Fruit fly (Drosophila melanogaster) whole organism, pupa: ENCODE results near the gene lectin-21Ca.

ENCODE experiments used
- CG10348 ChIP-seq: fragments of 200-800 bp; sonication (Bioruptor generic); IDR thresholded peaks from 2 replicates; pipeline ENCODE4 v1.3.6; 2022; ENCODE audit warnings: missing biosample characterization, missing genetic modification characterization
- CG12605 ChIP-seq: fragments of 200-800 bp; sonication (Bioruptor generic); IDR thresholded peaks from 2 replicates; pipeline ENCODE4 v1.3.6; 2022; ENCODE audit warnings: missing biosample characterization, missing genetic modification characterization
- CG13204 ChIP-seq: fragments of 200-800 bp; sonication (Bioruptor generic); optimal IDR thresholded peaks from 2 replicates; lab custom pipeline; 2018; ENCODE audit warnings: missing biosample characterization, mild to moderate bottlenecking, missing genetic modification characterization, moderate library complexity
- CG14655 ChIP-seq: fragments of 200-800 bp; sonication (Bioruptor generic); optimal IDR thresholded peaks from 3 replicates; lab custom pipeline; 2017; ENCODE audit warnings: mild to moderate bottlenecking, missing biosample characterization, missing genetic modification reagents, missing genetic modification characterization
- CG15710 ChIP-seq: fragments of 200-800 bp; sonication (Bioruptor generic); optimal IDR thresholded peaks from 2 replicates; lab custom pipeline; 2018; ENCODE audit warnings: missing biosample characterization, mild to moderate bottlenecking, missing genetic modification characterization, moderate library complexity
- CG17806 ChIP-seq: fragments of 200-800 bp; sonication (Bioruptor generic); optimal IDR thresholded peaks from 2 replicates; lab custom pipeline; 2018; ENCODE audit warnings: missing biosample characterization, mild to moderate bottlenecking, missing genetic modification characterization, moderate library complexity
- CG32121 ChIP-seq: fragments of 200-800 bp; sonication (Bioruptor generic); IDR thresholded peaks from 2 replicates; pipeline ENCODE4 v1.3.6; 2022; ENCODE audit warnings: missing biosample characterization, missing genetic modification characterization
- CG34367 ChIP-seq: fragments of 200-800 bp; sonication (Bioruptor generic); optimal IDR thresholded peaks from 2 replicates; lab custom pipeline; 2018; ENCODE audit warnings: missing biosample characterization, mild to moderate bottlenecking, missing genetic modification characterization
- CG4496 ChIP-seq: fragments of 200-800 bp; sonication (Bioruptor generic); IDR thresholded peaks from 3 replicates; pipeline ENCODE4 v1.3.6; 2022; ENCODE audit warnings: missing biosample characterization, missing genetic modification characterization
- CG8159 ChIP-seq: fragments of 200-800 bp; sonication (Bioruptor generic); optimal IDR thresholded peaks from 3 replicates; lab custom pipeline; 2018; ENCODE audit warnings: missing biosample characterization, mild to moderate bottlenecking, missing genetic modification characterization, moderate library complexity
- CG8301 ChIP-seq: fragments of 200-800 bp; sonication (Bioruptor generic); optimal IDR thresholded peaks from 2 replicates; lab custom pipeline; 2018; ENCODE audit warnings: missing biosample characterization, mild to moderate bottlenecking, missing genetic modification characterization
- CG9948 ChIP-seq: fragments of 200-800 bp; sonication (Bioruptor generic); optimal IDR thresholded peaks from 2 replicates; lab custom pipeline; 2018; ENCODE audit warnings: missing biosample characterization, mild to moderate bottlenecking, missing genetic modification characterization, moderate library complexity
- D1 ChIP-seq: fragments of 200-800 bp; sonication (Bioruptor generic); optimal IDR thresholded peaks from 2 replicates; lab custom pipeline; 2018; ENCODE audit warnings: missing biosample characterization, mild to moderate bottlenecking, missing genetic modification characterization, moderate library complexity
- EcR ChIP-seq: fragments of 200-800 bp; sonication (Bioruptor generic); optimal IDR thresholded peaks from 3 replicates; lab custom pipeline; 2019; ENCODE audit warnings: missing biosample characterization, missing genetic modification characterization, mild to moderate bottlenecking, moderate library complexity, missing genetic modification reagents
- Ets98B ChIP-seq: fragments of 200-800 bp; sonication (Bioruptor generic); IDR thresholded peaks from 2 replicates; pipeline ENCODE4 v1.3.6; 2022; ENCODE audit warnings: missing biosample characterization, missing genetic modification characterization
- Pif1A ChIP-seq: fragments of 200-800 bp; sonication (Bioruptor generic); optimal IDR thresholded peaks from 3 replicates; lab custom pipeline; 2016; ENCODE audit warnings: missing biosample characterization, missing genetic modification characterization
- Pif1B ChIP-seq: fragments of 200-800 bp; sonication (Bioruptor generic); optimal IDR thresholded peaks from 3 replicates; lab custom pipeline; 2016; ENCODE audit warnings: missing biosample characterization, missing genetic modification characterization
- Snoo ChIP-seq: fragments of 200-800 bp; sonication (Bioruptor generic); optimal IDR thresholded peaks from 3 replicates; lab custom pipeline; 2017; ENCODE audit warnings: missing biosample characterization, mild to moderate bottlenecking, missing genetic modification characterization, inconsistent platforms
- fd96Ca ChIP-seq: fragments of 200-800 bp; sonication (Bioruptor generic); IDR thresholded peaks from 3 replicates; pipeline ENCODE4 v1.3.6; 2022; ENCODE audit warnings: missing biosample characterization, missing genetic modification characterization
- gl ChIP-seq: fragments of 200-800 bp; sonication (Bioruptor generic); optimal IDR thresholded peaks from 2 replicates; lab custom pipeline; 2018; ENCODE audit warnings: missing biosample characterization, mild to moderate bottlenecking, missing genetic modification characterization
- rn ChIP-seq: fragments of 200-800 bp; sonication (Bioruptor generic); IDR thresholded peaks from 2 replicates; pipeline ENCODE4 v1.3.6; 2022; ENCODE audit warnings: missing biosample characterization, missing genetic modification characterization

lectin-21Ca gene

DNA sequence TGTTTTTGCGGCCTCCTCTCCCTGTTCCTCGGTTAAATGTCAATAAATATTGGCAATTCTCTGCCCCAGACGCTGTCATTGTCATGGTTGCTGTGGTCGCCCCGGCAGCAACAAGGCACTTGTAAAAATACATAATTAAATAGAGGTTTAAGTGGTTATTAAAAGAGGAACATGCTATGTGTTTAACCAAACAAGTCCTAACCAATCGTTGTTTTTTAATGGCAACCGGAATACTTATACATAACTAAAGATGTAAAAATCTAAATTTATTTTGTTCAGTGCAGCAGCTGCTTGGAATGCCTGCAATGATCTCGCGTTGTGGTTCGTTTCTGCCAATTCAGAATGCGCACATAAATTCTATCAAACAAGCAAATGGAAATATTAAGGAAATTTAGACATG is 17.5 kb upstream of the lectin-21Ca start:
- TF ChIP-seq CG14655 (GFP tag; lab: Kevin White, UChicago) = peak; percentile 50
- TF ChIP-seq CG8301 = peak; percentile 24
- no peak for TF ChIP-seq CG10348 (GFP tag; lab: Robert Waterston, UW)
- peak; percentile 35 for TF ChIP-seq CG34367
- TF ChIP-seq D1 = no peak
- no peak for TF ChIP-seq CG32121 (GFP tag; lab: Robert Waterston, UW)
- TF ChIP-seq fd96Ca (GFP tag; lab: Robert Waterston, UW) = no peak
- no peak for TF ChIP-seq gl (tag; lab: Kevin White, UChicago)
- TF ChIP-seq CG4496 (GFP tag; lab: Robert Waterston, UW) = no peak
- peak; percentile 45 for TF ChIP-seq Pif1A
- no peak for TF ChIP-seq CG12605 (GFP tag; lab: Robert Waterston, UW)
- no peak for TF ChIP-seq CG13204
- TF ChIP-seq CG8159 (tag; lab: Kevin White, UChicago) = peak; percentile 41
- peak; percentile 50 for TF ChIP-seq CG17806
- TF ChIP-seq CG15710 (tag; lab: Kevin White, UChicago) = peak; percentile 25
- TF ChIP-seq EcR = no peak
- TF ChIP-seq Snoo (tag; lab: Kevin White, UChicago) = no peak
- TF ChIP-seq Pif1B (GFP tag; lab: Kevin White, UChicago) = peak; percentile 19
- peak; percentile 38 for TF ChIP-seq CG9948
- TF ChIP-seq rn (GFP tag; lab: Robert Waterston, UW) = no peak
- no peak for TF ChIP-seq Ets98B (GFP tag; lab: Robert Waterston, UW)

DNA sequence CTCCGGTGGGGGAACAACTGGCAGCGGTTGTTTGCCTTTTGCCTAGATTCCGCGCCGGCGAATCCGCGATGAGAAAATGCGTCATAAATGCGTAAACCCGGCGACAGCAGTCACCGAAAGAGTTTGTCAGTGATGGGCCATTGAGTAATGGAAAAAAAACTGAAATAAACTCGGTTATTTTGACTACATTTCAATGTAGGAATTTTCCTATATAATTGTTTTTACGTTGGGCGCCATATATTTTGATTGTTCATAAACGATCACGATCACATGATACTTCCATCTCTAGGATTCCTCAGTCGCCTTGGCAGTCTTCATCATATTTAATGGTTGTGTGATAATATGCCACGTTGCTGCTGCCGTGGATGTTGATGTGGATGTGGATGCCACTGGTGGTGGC is 16.3 kb upstream of the lectin-21Ca start:
- TF ChIP-seq CG10348 (GFP tag; lab: Robert Waterston, UW) = no peak
- peak; percentile 79 for TF ChIP-seq fd96Ca (GFP tag; lab: Robert Waterston, UW)
- peak; percentile 71 for TF ChIP-seq Ets98B (GFP tag; lab: Robert Waterston, UW)
- TF ChIP-seq Snoo (tag; lab: Kevin White, UChicago) = no peak
- TF ChIP-seq CG8301 = peak; percentile 80
- peak; percentile 59 for TF ChIP-seq CG12605 (GFP tag; lab: Robert Waterston, UW)
- TF ChIP-seq CG17806 = peak; percentile 75
- peak; percentile 74 for TF ChIP-seq CG9948
- peak; percentile 81 for TF ChIP-seq CG15710 (tag; lab: Kevin White, UChicago)
- peak; percentile 60 for TF ChIP-seq Pif1B (GFP tag; lab: Kevin White, UChicago)
- TF ChIP-seq gl (tag; lab: Kevin White, UChicago) = peak; percentile 32
- peak; percentile 52; the same call in 1 of the 2 replicates for TF ChIP-seq CG32121 (GFP tag; lab: Robert Waterston, UW)
- peak; percentile 69 for TF ChIP-seq Pif1A
- peak; percentile 84 for TF ChIP-seq CG14655 (GFP tag; lab: Kevin White, UChicago)
- peak; percentile 72 for TF ChIP-seq CG8159 (tag; lab: Kevin White, UChicago)
- no peak for TF ChIP-seq rn (GFP tag; lab: Robert Waterston, UW)
- TF ChIP-seq D1 = no peak
- peak; percentile 79 for TF ChIP-seq CG34367
- TF ChIP-seq CG13204 = peak; percentile 59
- TF ChIP-seq EcR = no peak
- peak; percentile 82 for TF ChIP-seq CG4496 (GFP tag; lab: Robert Waterston, UW)

DNA sequence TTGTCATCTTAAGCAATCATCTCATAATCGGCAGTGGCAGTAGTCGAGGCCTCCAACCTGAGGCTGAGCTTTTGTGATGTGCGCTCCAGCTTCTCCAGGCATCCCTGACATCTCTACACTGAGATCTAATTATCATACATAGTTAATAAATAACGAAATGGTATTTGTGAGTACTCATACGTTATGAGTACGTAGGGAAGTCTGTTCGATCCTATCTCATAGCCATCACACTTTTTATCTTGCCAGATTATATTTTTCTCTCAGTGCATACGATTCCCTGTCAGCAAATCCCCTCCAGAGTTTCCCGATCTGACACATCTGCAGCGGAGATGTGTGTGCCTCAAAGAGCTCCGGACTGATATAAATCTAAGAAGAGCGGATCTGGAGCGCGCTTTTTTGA is 14.9 kb upstream of the lectin-21Ca start:
- TF ChIP-seq D1 (no peak), CG13204 (no peak), gl (tag; lab: Kevin White, UChicago) (peak; percentile 33), CG32121 (GFP tag; lab: Robert Waterston, UW) (no peak), CG12605 (GFP tag; lab: Robert Waterston, UW) (peak; percentile 19; the same call in 1 of the 2 replicates), CG9948 (peak; percentile 76), CG8159 (tag; lab: Kevin White, UChicago) (peak; percentile 76), CG34367 (peak; percentile 72), CG8301 (peak; percentile 63), CG10348 (GFP tag; lab: Robert Waterston, UW) (no peak), Snoo (tag; lab: Kevin White, UChicago) (no peak), CG14655 (GFP tag; lab: Kevin White, UChicago) (peak; percentile 70), Pif1A (peak; percentile 68), rn (GFP tag; lab: Robert Waterston, UW) (no peak), Ets98B (GFP tag; lab: Robert Waterston, UW) (peak; percentile 31; the same call in 1 of the 2 replicates), CG4496 (GFP tag; lab: Robert Waterston, UW) (peak; percentile 60; the same call in 1 of the 3 replicates), fd96Ca (GFP tag; lab: Robert Waterston, UW) (peak; percentile 61), Pif1B (GFP tag; lab: Kevin White, UChicago) (peak; percentile 70), EcR (no peak), CG17806 (peak; percentile 75), CG15710 (tag; lab: Kevin White, UChicago) (peak; percentile 68)

DNA sequence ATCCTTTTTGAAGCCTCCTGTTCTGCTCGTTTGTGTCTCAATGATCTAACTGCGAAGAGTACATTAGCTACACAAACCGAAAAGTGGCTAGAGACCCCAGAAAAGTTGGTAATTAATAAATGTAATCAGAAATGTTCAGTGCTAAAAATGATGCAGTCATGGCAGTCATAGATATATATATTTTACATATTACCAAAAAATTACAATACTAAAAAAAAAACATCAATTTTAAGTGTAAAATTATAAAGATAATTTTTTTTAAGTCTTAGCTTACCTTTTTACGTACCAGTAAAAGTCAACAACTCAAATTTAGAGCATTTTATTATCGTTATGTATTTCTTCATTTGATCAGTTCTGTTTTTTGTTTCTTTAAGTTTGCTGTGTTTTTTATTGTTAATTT is 11.6 kb upstream of the lectin-21Ca start:
- TF ChIP-seq Pif1A = no peak
- no peak for TF ChIP-seq CG32121 (GFP tag; lab: Robert Waterston, UW)
- TF ChIP-seq CG8301 = no peak
- TF ChIP-seq Pif1B (GFP tag; lab: Kevin White, UChicago) = peak; percentile 28
- TF ChIP-seq Ets98B (GFP tag; lab: Robert Waterston, UW) = no peak
- no peak for TF ChIP-seq fd96Ca (GFP tag; lab: Robert Waterston, UW)
- TF ChIP-seq CG15710 (tag; lab: Kevin White, UChicago) = peak; percentile 80
- TF ChIP-seq CG34367 = peak; percentile 43
- TF ChIP-seq CG4496 (GFP tag; lab: Robert Waterston, UW) = no peak
- TF ChIP-seq CG14655 (GFP tag; lab: Kevin White, UChicago) = peak; percentile 5
- TF ChIP-seq CG8159 (tag; lab: Kevin White, UChicago) = peak; percentile 62
- TF ChIP-seq CG10348 (GFP tag; lab: Robert Waterston, UW) = no peak
- TF ChIP-seq EcR = no peak
- TF ChIP-seq CG17806 = peak; percentile 32
- peak; percentile 47 for TF ChIP-seq CG9948
- TF ChIP-seq CG13204 = no peak
- no peak for TF ChIP-seq Snoo (tag; lab: Kevin White, UChicago)

DNA sequence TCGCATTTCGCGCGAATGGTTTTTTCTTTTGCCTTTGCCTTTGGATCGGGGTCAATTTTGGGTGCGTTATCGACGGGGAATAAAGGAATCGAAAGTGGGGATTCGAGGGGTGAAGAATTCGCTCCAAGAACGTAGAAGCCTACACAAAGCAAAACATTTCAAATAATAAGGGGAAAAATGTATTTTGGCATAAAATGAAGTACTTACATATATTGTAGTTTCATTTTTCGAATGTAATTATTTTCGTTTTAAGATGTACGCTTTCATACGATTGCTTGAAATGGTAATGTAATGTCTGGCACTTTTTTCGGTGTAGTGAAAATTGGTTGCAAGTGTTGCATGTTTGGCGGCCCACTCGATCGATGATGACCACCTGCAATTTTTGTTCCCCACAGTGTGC is 9.4 kb upstream of the lectin-21Ca start:
- TF ChIP-seq Pif1A (no peak), CG13204 (no peak), EcR (no peak), CG17806 (no peak), Ets98B (GFP tag; lab: Robert Waterston, UW) (no peak), Pif1B (GFP tag; lab: Kevin White, UChicago) (no peak), CG8159 (tag; lab: Kevin White, UChicago) (no peak), D1 (no peak), CG9948 (no peak), CG32121 (GFP tag; lab: Robert Waterston, UW) (no peak), CG15710 (tag; lab: Kevin White, UChicago) (no peak), fd96Ca (GFP tag; lab: Robert Waterston, UW) (no peak), rn (GFP tag; lab: Robert Waterston, UW) (no peak), CG10348 (GFP tag; lab: Robert Waterston, UW) (no peak), CG12605 (GFP tag; lab: Robert Waterston, UW) (no peak), Snoo (tag; lab: Kevin White, UChicago) (no peak), CG14655 (GFP tag; lab: Kevin White, UChicago) (no peak), gl (tag; lab: Kevin White, UChicago) (no peak)
